Fruit fly (Drosophila melanogaster) whole organism, embryonic: ENCODE data around the gene EloB.
A peak's percentile ranks its signal among the peaks of the same experiment; 100 is the strongest.

Experiments
- Blimp-1 ChIP-seq: fragments of 200-800 bp; sonication (Bioruptor generic); optimal IDR thresholded peaks from 3 replicates; lab custom pipeline; 2018; ENCODE audit warnings: missing biosample characterization, missing genetic modification characterization, mild to moderate bottlenecking, moderate library complexity, missing genetic modification reagents
- CG10654 ChIP-seq: fragments of 200-800 bp; sonication (Bioruptor generic); optimal IDR thresholded peaks from 2 replicates; lab custom pipeline; 2016; ENCODE audit warnings: missing biosample characterization, missing genetic modification characterization
- CG12219 ChIP-seq: fragments of 200-800 bp; sonication (Bioruptor generic); optimal IDR thresholded peaks from 3 replicates; lab custom pipeline; 2018; ENCODE audit warnings: missing biosample characterization, mild to moderate bottlenecking, missing genetic modification characterization
- CG14050 ChIP-seq: fragments of 200-800 bp; sonication (Bioruptor generic); IDR thresholded peaks from 3 replicates; pipeline ENCODE4 v1.3.6; 2022; ENCODE audit warnings: missing biosample characterization, missing genetic modification characterization
- CG17361 ChIP-seq: fragments of 200-800 bp; sonication (Bioruptor generic); IDR thresholded peaks from 3 replicates; pipeline ENCODE4 v1.3.6; 2022; ENCODE audit warnings: missing biosample characterization, missing genetic modification characterization
- CG17385 ChIP-seq: fragments of 200-800 bp; sonication (Bioruptor generic); optimal IDR thresholded peaks from 3 replicates; lab custom pipeline; 2018; ENCODE audit warnings: missing biosample characterization, mild to moderate bottlenecking, missing genetic modification characterization
- CG1832 ChIP-seq: fragments of 200-800 bp; sonication (Bioruptor generic); optimal IDR thresholded peaks from 2 replicates; lab custom pipeline; 2017; ENCODE audit warnings: missing biosample characterization, mild to moderate bottlenecking, missing genetic modification characterization, inconsistent platforms
- CG2129 ChIP-seq: fragments of 200-800 bp; sonication (Bioruptor generic); IDR thresholded peaks from 2 replicates; pipeline ENCODE4 v1.3.6; 2022; ENCODE audit warnings: missing biosample characterization, missing genetic modification characterization; ENCODE audit not compliant: partially characterized antibody
- CG2202 ChIP-seq: fragments of 200-800 bp; sonication (Bioruptor generic); optimal IDR thresholded peaks from 2 replicates; lab custom pipeline; 2018; ENCODE audit warnings: missing biosample characterization, mild to moderate bottlenecking, missing genetic modification characterization
- CG2678 ChIP-seq: fragments of 200-800 bp; sonication (Bioruptor generic); optimal IDR thresholded peaks from 3 replicates; lab custom pipeline; 2019; ENCODE audit warnings: missing biosample characterization, mild to moderate bottlenecking, missing genetic modification characterization, moderate library complexity
- CG31224 ChIP-seq: fragments of 200-800 bp; sonication (Bioruptor generic); IDR thresholded peaks from 2 replicates; pipeline ENCODE4 v1.3.6; 2022; ENCODE audit warnings: missing biosample characterization, missing genetic modification characterization
- CG31388 ChIP-seq: fragments of 200-800 bp; sonication (Bioruptor generic); optimal IDR thresholded peaks from 2 replicates; lab custom pipeline; 2016; ENCODE audit warnings: missing biosample characterization, missing genetic modification characterization
- CG4328 ChIP-seq: fragments of 200-800 bp; sonication (Bioruptor generic); optimal IDR thresholded peaks from 3 replicates; lab custom pipeline; 2017; ENCODE audit warnings: missing biosample characterization, missing genetic modification reagents, missing genetic modification characterization
- CG4360 ChIP-seq: fragments of 200-800 bp; sonication (Bioruptor generic); IDR thresholded peaks from 2 replicates; pipeline ENCODE4 v1.3.6; 2022; ENCODE audit warnings: missing biosample characterization, missing genetic modification characterization
- CG43689 ChIP-seq: fragments of 200-800 bp; sonication (Bioruptor generic); IDR thresholded peaks from 2 replicates; pipeline ENCODE4 v1.3.6; 2022; ENCODE audit warnings: missing biosample characterization, missing genetic modification characterization
- CG4404 ChIP-seq: fragments of 200-800 bp; sonication (Bioruptor generic); IDR thresholded peaks from 2 replicates; pipeline ENCODE4 v1.3.6; 2022; ENCODE audit warnings: missing biosample characterization, missing genetic modification characterization
- CG4424 ChIP-seq: fragments of 200-800 bp; sonication (Bioruptor generic); optimal IDR thresholded peaks from 3 replicates; lab custom pipeline; 2016; ENCODE audit warnings: missing biosample characterization, missing genetic modification characterization
- CG4820 ChIP-seq: fragments of 200-800 bp; sonication (Bioruptor generic); optimal IDR thresholded peaks from 3 replicates; lab custom pipeline; 2016; ENCODE audit warnings: missing biosample characterization, missing genetic modification characterization
- CG7357 ChIP-seq: fragments of 200-800 bp; sonication (Bioruptor generic); IDR thresholded peaks from 3 replicates; pipeline ENCODE4 v1.3.6; 2022; ENCODE audit warnings: missing biosample characterization, missing genetic modification characterization
- CG9817 ChIP-seq: fragments of 200-800 bp; sonication (Bioruptor generic); optimal IDR thresholded peaks from 2 replicates; lab custom pipeline; 2018; ENCODE audit warnings: missing biosample characterization, mild to moderate bottlenecking, missing genetic modification characterization, moderate library complexity
- CHES-1-like ChIP-seq: fragments of 200-800 bp; sonication (Bioruptor generic); optimal IDR thresholded peaks from 2 replicates; lab custom pipeline; 2016; ENCODE audit warnings: missing biosample characterization, missing genetic modification characterization
- CkIIα-i1 ChIP-seq: fragments of 200-800 bp; sonication (Bioruptor generic); IDR thresholded peaks from 2 replicates; pipeline ENCODE4 v1.3.6; 2022; ENCODE audit warnings: missing biosample characterization, missing genetic modification characterization
- Dad ChIP-seq: fragments of 200-800 bp; sonication (Bioruptor generic); optimal IDR thresholded peaks from 3 replicates; lab custom pipeline; 2016; ENCODE audit warnings: missing biosample characterization, missing genetic modification characterization
- ERR ChIP-seq: fragments of 200-800 bp; sonication (Bioruptor generic); optimal IDR thresholded peaks from 2 replicates; lab custom pipeline; 2016; ENCODE audit warnings: missing biosample characterization, missing genetic modification characterization
- H2.0 ChIP-seq: fragments of 200-800 bp; sonication (Bioruptor generic); IDR thresholded peaks from 2 replicates; pipeline ENCODE4 v1.3.6; 2022; ENCODE audit warnings: missing biosample characterization, missing genetic modification characterization
- HLHmδ ChIP-seq: fragments of 200-800 bp; sonication (Bioruptor generic); optimal IDR thresholded peaks from 2 replicates; lab custom pipeline; 2018; ENCODE audit warnings: missing biosample characterization, mild to moderate bottlenecking, missing genetic modification characterization, moderate library complexity
- Hmr ChIP-seq: fragments of 200-800 bp; sonication (Bioruptor generic); optimal IDR thresholded peaks from 3 replicates; lab custom pipeline; 2017; ENCODE audit warnings: mild to moderate bottlenecking, missing biosample characterization, missing genetic modification reagents, missing genetic modification characterization
- Hmx ChIP-seq: fragments of 200-800 bp; sonication (Bioruptor generic); optimal IDR thresholded peaks from 2 replicates; lab custom pipeline; 2016; ENCODE audit warnings: missing biosample characterization, missing genetic modification characterization
- Hr78 ChIP-seq, 2 experiments: fragments of 200-800 bp in 1 of 2; fragments of >200 bp in 1 of 2; sonication (Bioruptor generic) in 1 of 2; optimal IDR thresholded peaks; 2 replicates each; lab custom pipeline; 2017 to 2019; ENCODE audit warnings: missing biosample characterization in 2 of 2, missing genetic modification characterization in 2 of 2, mild to moderate bottlenecking in 1 of 2, moderate library complexity in 1 of 2
- MBD-R2 ChIP-seq: fragments of 200-800 bp; sonication (Bioruptor generic); IDR thresholded peaks from 2 replicates; pipeline ENCODE4 v1.3.6; 2022; ENCODE audit warnings: missing biosample characterization, missing genetic modification characterization
- Meics ChIP-seq: fragments of 200-800 bp; sonication (Bioruptor generic); optimal IDR thresholded peaks from 2 replicates; lab custom pipeline; 2017; ENCODE audit warnings: missing biosample characterization, mild to moderate bottlenecking, missing genetic modification characterization
- Opbp ChIP-seq: fragments of 200-800 bp; sonication (Bioruptor generic); IDR thresholded peaks from 3 replicates; pipeline ENCODE4 v1.3.6; 2022; ENCODE audit warnings: missing biosample characterization, missing genetic modification characterization; ENCODE audit not compliant: partially characterized antibody
- Rx ChIP-seq: fragments of 200-800 bp; sonication (Bioruptor generic); IDR thresholded peaks from 2 replicates; pipeline ENCODE4 v1.3.6; 2022; ENCODE audit warnings: missing biosample characterization, missing genetic modification characterization
- Taf1 ChIP-seq: fragments of 200-800 bp; sonication (Bioruptor generic); IDR thresholded peaks from 2 replicates; pipeline ENCODE4 v1.3.6; 2022; ENCODE audit warnings: missing biosample characterization, missing genetic modification characterization
- al ChIP-seq: fragments of 200-800 bp; sonication (Bioruptor generic); IDR thresholded peaks from 2 replicates; pipeline ENCODE4 v1.3.6; 2022; ENCODE audit warnings: missing biosample characterization, missing genetic modification characterization
- ap ChIP-seq: fragments of 200-800 bp; sonication (Bioruptor generic); IDR thresholded peaks from 2 replicates; pipeline ENCODE4 v1.3.6; 2022; ENCODE audit warnings: missing biosample characterization, missing genetic modification characterization
- ato ChIP-seq: fragments of 200-800 bp; sonication (Bioruptor generic); IDR thresholded peaks from 2 replicates; pipeline ENCODE4 v1.3.6; 2022; ENCODE audit warnings: missing biosample characterization, missing genetic modification characterization; ENCODE audit not compliant: partially characterized antibody
- crc ChIP-seq: fragments of 200-800 bp; sonication (Bioruptor generic); optimal IDR thresholded peaks from 2 replicates; lab custom pipeline; 2016; ENCODE audit warnings: missing biosample characterization, missing genetic modification characterization
- dmrt99B ChIP-seq: fragments of 200-800 bp; sonication (Bioruptor generic); optimal IDR thresholded peaks from 2 replicates; lab custom pipeline; 2018; ENCODE audit warnings: missing biosample characterization, mild to moderate bottlenecking, missing genetic modification characterization, moderate library complexity
- emc ChIP-seq: fragments of 200-800 bp; sonication (Bioruptor generic); optimal IDR thresholded peaks from 2 replicates; lab custom pipeline; 2016; ENCODE audit warnings: missing biosample characterization, missing genetic modification characterization
- ems ChIP-seq: fragments of 200-800 bp; sonication (Bioruptor generic); optimal IDR thresholded peaks from 3 replicates; lab custom pipeline; 2016; ENCODE audit warnings: missing biosample characterization, missing genetic modification characterization
- gro ChIP-seq: fragments of 200-800 bp; sonication (Bioruptor generic); optimal IDR thresholded peaks from 2 replicates; lab custom pipeline; 2016; ENCODE audit warnings: missing biosample characterization, missing genetic modification characterization
- jing ChIP-seq: fragments of 200-800 bp; sonication (Bioruptor generic); optimal IDR thresholded peaks from 2 replicates; lab custom pipeline; 2018; ENCODE audit warnings: missing biosample characterization, mild to moderate bottlenecking, missing genetic modification characterization
- mld ChIP-seq: fragments of 200-800 bp; sonication (Bioruptor generic); IDR thresholded peaks from 3 replicates; pipeline ENCODE4 v1.3.6; 2022; ENCODE audit warnings: missing biosample characterization, missing genetic modification characterization; ENCODE audit not compliant: partially characterized antibody
- pzg ChIP-seq: fragments of 200-800 bp; sonication (Bioruptor generic); optimal IDR thresholded peaks from 3 replicates; lab custom pipeline; 2018; ENCODE audit warnings: missing biosample characterization, mild to moderate bottlenecking, missing genetic modification characterization, moderate library complexity
- sim ChIP-seq: fragments of 200-800 bp; sonication (Bioruptor generic); IDR thresholded peaks from 2 replicates; pipeline ENCODE4 v1.3.6; 2022; ENCODE audit warnings: missing biosample characterization, missing genetic modification characterization
- sug ChIP-seq: fragments of 200-800 bp; optimal IDR thresholded peaks from 2 replicates; lab custom pipeline; 2019; ENCODE audit warnings: missing biosample characterization, mild to moderate bottlenecking, missing genetic modification characterization, moderate library complexity
- twi ChIP-seq: fragments of 200-800 bp; optimal IDR thresholded peaks from 2 replicates; lab custom pipeline; 2019; ENCODE audit warnings: missing biosample characterization, mild to moderate bottlenecking, missing genetic modification characterization, moderate library complexity

EloB gene

dm6 chr3R:20550632-20551486, 28.8 kb downstream of the EloB start (continued):
- TF ChIP-seq CG12219 (GFP tag; lab: Kevin White, UChicago), result peak; percentile 83
- peak; percentile 97 for TF ChIP-seq ato (GFP tag; lab: Robert Waterston, UW)
- TF ChIP-seq CG2202 (tag; lab: Kevin White, UChicago), result peak; percentile 86
- no peak for TF ChIP-seq Taf1 (GFP tag; lab: Robert Waterston, UW)
- TF ChIP-seq CG7357 (GFP tag; lab: Robert Waterston, UW), result no peak
- peak; percentile 99 for TF ChIP-seq HLHmδ (GFP tag; lab: Kevin White, UChicago)
- TF ChIP-seq Hmx (GFP tag; lab: Kevin White, UChicago), result no peak
- peak; percentile 65 for TF ChIP-seq ERR (GFP tag; lab: Kevin White, UChicago)
- TF ChIP-seq Blimp-1 (GFP tag; lab: Kevin White, UChicago), result peak; percentile 54
- TF ChIP-seq Opbp (GFP tag; lab: Robert Waterston, UW), result peak; percentile 98
- TF ChIP-seq CG4328, result peak; percentile 90
- TF ChIP-seq CkIIα-i1, result no peak
- no peak for TF ChIP-seq jing (GFP tag; lab: Kevin White, UChicago)
- no peak for TF ChIP-seq H2.0 (GFP tag; lab: Robert Waterston, UW)
- TF ChIP-seq gro (GFP tag; lab: Kevin White, UChicago), result peak; percentile 68
- TF ChIP-seq mld (GFP tag; lab: Robert Waterston, UW), result peak; percentile 97
- TF ChIP-seq CG10654 (GFP tag; lab: Kevin White, UChicago), result peak; percentile 30
- TF ChIP-seq CG4820, result no peak
- peak; percentile 73 for TF ChIP-seq Hmr (GFP tag; lab: Kevin White, UChicago)
- TF ChIP-seq dmrt99B, result peak; percentile 42
- TF ChIP-seq crc (GFP tag; lab: Kevin White, UChicago), result peak; percentile 42
- 0 out of 2 replicates have a peak, but pooled peaks have one; percentile 10 for TF ChIP-seq CG43689
- TF ChIP-seq CG31224, result no peak
- TF ChIP-seq pzg, result peak; percentile 69
- peak; percentile 80 for TF ChIP-seq CG2129
- no peak for TF ChIP-seq al (GFP tag; lab: Robert Waterston, UW)
- no peak for TF ChIP-seq CG17361
- no peak for TF ChIP-seq CG31388 (GFP tag; lab: Kevin White, UChicago)
- TF ChIP-seq CG14050 (GFP tag; lab: Robert Waterston, UW), result peak; percentile 22; the same call in 1 of the 3 replicates
- TF ChIP-seq Dad, result peak; percentile 32
- peak; percentile 49 for TF ChIP-seq CG9817 (tag; lab: Kevin White, UChicago)
- peak; percentile 91 for TF ChIP-seq twi (tag; lab: Kevin White, UChicago)
- peak; percentile 21 for TF ChIP-seq Meics (GFP tag; lab: Kevin White, UChicago)
- peak; percentile 74 for TF ChIP-seq CG17385 (GFP tag; lab: Kevin White, UChicago)
- TF ChIP-seq Rx (GFP tag; lab: Robert Waterston, UW), result no peak
- TF ChIP-seq sim (GFP tag; lab: Robert Waterston, UW), result peak; percentile 63; the same call in 1 of the 2 replicates
- no peak; the same call in 1 of the 2 replicates for TF ChIP-seq CG4360 (GFP tag; lab: Robert Waterston, UW)
- peak; percentile 46 for TF ChIP-seq ems (GFP tag; lab: Kevin White, UChicago)
- peak; percentile 57 for TF ChIP-seq CHES-1-like (GFP tag; lab: Kevin White, UChicago)
- peak; percentile 48 for TF ChIP-seq sug (tag; lab: Kevin White, UChicago)
- TF ChIP-seq CG4424 (GFP tag; lab: Kevin White, UChicago), result no peak
- TF ChIP-seq Hr78 (GFP tag; optimal IDR thresholded peaks at IDR 0.05; lab: Kevin White, UChicago), result no peak
- no peak for TF ChIP-seq CG4404
- peak; percentile 29; the same call in 1 of the 2 replicates for TF ChIP-seq ap (GFP tag; lab: Robert Waterston, UW)
- peak; percentile 38; the same call in 1 of the 2 replicates for TF ChIP-seq MBD-R2 (GFP tag; lab: Robert Waterston, UW)
- TF ChIP-seq CG2678 (tag; lab: Kevin White, UChicago), result peak; percentile 68
- TF ChIP-seq CG1832, result no peak
- TF ChIP-seq emc, result no peak
